Worm (Caenorhabditis elegans) whole organism, L4/young adult: ENCODE data around the gene srx-104.

Experiments
- dao-5 ChIP-seq: sonication (generic microtip); optimal IDR thresholded peaks from 2 replicates; lab custom pipeline; 2016; ENCODE audit warnings: missing genotype, missing genetic modification characterization, moderate library complexity, missing compliant biosample characterization
- him-1 ChIP-seq: sonication (generic microtip); optimal IDR thresholded peaks from 2 replicates; lab custom pipeline; 2016; ENCODE audit warnings: missing genotype, missing genetic modification reagents, missing genetic modification characterization, missing compliant biosample characterization

- TF ChIP-seq him-1 (tag; lab: Kevin White, UChicago) (no peak), dao-5 (tag; lab: Kevin White, UChicago) (no peak)
Observed at ce11 chrII:3736893-3737375, 37.4 kb upstream of the srx-104 start, which contains the start of gene F12E12.6.
